Worm (Caenorhabditis elegans): ENCODE measurements around the gene C05D10.4.
A peak's percentile ranks its signal among the peaks of the same experiment; 100 is the strongest.

DNA sequence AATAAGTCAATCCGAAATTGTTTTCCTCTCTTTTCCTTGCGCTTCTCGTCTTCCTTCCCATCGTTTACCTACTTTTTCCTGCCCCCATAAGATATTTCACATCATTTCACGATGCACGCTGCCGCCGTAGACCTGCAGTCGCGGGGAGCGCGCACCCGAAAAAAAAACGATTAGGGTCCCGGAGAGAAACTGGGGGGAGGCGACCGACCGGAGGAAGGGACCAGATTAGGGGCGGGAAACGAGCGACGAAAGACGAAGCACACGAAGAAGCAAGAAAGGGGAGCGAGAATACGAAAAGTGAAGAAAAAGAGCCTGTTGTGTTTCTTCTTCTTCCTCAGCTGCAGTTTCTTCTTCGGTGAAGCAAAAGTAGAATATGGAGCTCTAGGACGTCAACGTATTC is 32.5 kb upstream of the C05D10.4 start:
- no peak for TF ChIP-seq ama-1 (optimal IDR thresholded peaks at IDR 0.05)
- TF ChIP-seq hmg-4 (GFP tag; optimal IDR thresholded peaks at IDR 0.05): peak; percentile 22
- no peak for TF ChIP-seq scrt-1 (GFP tag; IDR thresholded peaks at IDR 0.05)
- TF ChIP-seq B0310.2 (tag; optimal IDR thresholded peaks at IDR 0.05): no peak
- no peak for TF ChIP-seq flt-1 (GFP tag; IDR thresholded peaks at IDR 0.05)
- 0 out of 2 replicates have a peak, but pooled peaks have one; percentile 16 for TF ChIP-seq sea-1 (GFP tag; conservative IDR thresholded peaks at IDR 0.05)
- TF ChIP-seq pes-1 (GFP tag; IDR thresholded peaks at IDR 0.05): no peak
- TF ChIP-seq ets-7 (tag; optimal IDR thresholded peaks at IDR 0.05): no peak
- no peak for TF ChIP-seq tbx-37 (GFP tag; conservative IDR thresholded peaks at IDR 0.05)
- TF ChIP-seq tra-4 (tag; optimal IDR thresholded peaks at IDR 0.05): no peak

Measured in whole organism, early embryonic.